Worm (Caenorhabditis elegans): Measurements from ENCODE around the gene C06E1.11.

- TF ChIP-seq ref-1 (GFP tag; conservative IDR thresholded peaks at IDR 0.05) (no peak), ztf-23 (GFP tag; IDR thresholded peaks at IDR 0.05) (no peak), flt-1 (GFP tag; IDR thresholded peaks at IDR 0.05) (no peak)
These were observed 32.1 kb upstream of the C06E1.11 start, which contains the start of gene F22B7.3 for ce11 chrIII:8648589-8648988.

Measured in whole organism, midembryonic.